Fruit fly (Drosophila melanogaster) Kc167 (cell line): ENCODE measurements around the gene CG13670.

ENCODE experiments used
- Myc ChIP-seq: fragments of >200 bp; optimal IDR thresholded peaks from 2 replicates; lab custom pipeline; 2017; ENCODE audit warnings: missing external identifiers
- Sin3A ChIP-seq: fragments of >200 bp; optimal IDR thresholded peaks from 2 replicates; lab custom pipeline; 2018; ENCODE audit warnings: missing external identifiers
- h ChIP-seq: fragments of >200 bp; optimal IDR thresholded peaks from 3 replicates; lab custom pipeline; 2018; ENCODE audit warnings: missing external identifiers
- ttk ChIP-seq: sonication (Bioruptor generic); optimal IDR thresholded peaks from 2 replicates; lab custom pipeline; 2017; ENCODE audit warnings: missing external identifiers

DNA sequence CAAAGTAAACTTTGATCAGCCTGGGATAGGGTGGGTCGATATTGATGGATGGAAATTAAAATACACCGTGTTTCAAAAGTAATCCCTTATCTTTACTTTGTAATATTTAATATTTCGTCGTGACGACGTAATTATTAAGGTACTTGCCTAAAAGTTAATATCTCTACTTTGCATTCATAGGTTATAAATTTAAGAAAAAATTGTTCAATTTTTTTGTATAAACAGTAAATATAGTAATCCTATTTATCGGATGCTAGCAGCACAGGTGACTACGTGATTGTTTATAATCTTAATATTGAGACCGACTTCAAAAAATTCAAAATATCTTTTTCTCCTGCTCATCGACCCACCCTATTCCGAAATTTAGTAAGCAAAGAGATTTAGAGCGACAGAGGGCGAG lies 37.6 kb downstream of the CG13670 start:
- TF ChIP-seq Sin3A (lab: Kevin White, UChicago) (no peak), h (lab: Kevin White, UChicago) (no peak), Myc (no peak), ttk (lab: Kevin White, UChicago) (no peak)
